Worm (Caenorhabditis elegans) whole organism, young adult: ENCODE measurements around the gene ZK1307.2.

ENCODE experiments used
- B0019.2 ChIP-seq: fragments of 200-800 bp; sonication (Bioruptor generic); conservative IDR thresholded peaks from 2 replicates; pipeline ENCODE4 v1.3.6; 2022; ENCODE audit warnings: missing genetic modification reagents, missing genetic modification characterization, missing compliant biosample characterization
- C17E4.6 ChIP-seq: fragments of 200-800 bp; sonication (Bioruptor generic); IDR thresholded peaks from 2 replicates; pipeline ENCODE4 v1.3.6; 2022; ENCODE audit warnings: missing genetic modification reagents, missing genetic modification characterization, missing compliant biosample characterization
- D2030.7 ChIP-seq: fragments of 200-800 bp; sonication (Bioruptor generic); IDR thresholded peaks from 2 replicates; pipeline ENCODE4 v1.3.6; 2022; ENCODE audit warnings: missing genetic modification reagents, missing genetic modification characterization, missing compliant biosample characterization
- F37B4.10 ChIP-seq: fragments of 200-800 bp; sonication (Bioruptor generic); IDR thresholded peaks from 2 replicates; pipeline ENCODE4 v1.3.6; 2022; ENCODE audit warnings: missing genetic modification characterization, missing compliant biosample characterization
- F52B5.7 ChIP-seq: sonication (generic microtip); optimal IDR thresholded peaks from 2 replicates; lab custom pipeline; 2016; ENCODE audit warnings: mild to moderate bottlenecking, missing genetic modification characterization, missing compliant biosample characterization
- F55B11.4 ChIP-seq: sonication (generic microtip); optimal IDR thresholded peaks from 2 replicates; lab custom pipeline; 2016; ENCODE audit warnings: missing compliant biosample characterization, missing genetic modification characterization, borderline replicate concordance; ENCODE audit not compliant: insufficient read depth
- F57A8.1 ChIP-seq: fragments of 200-800 bp; sonication (Bioruptor generic); optimal IDR thresholded peaks from 2 replicates; lab custom pipeline; 2018; ENCODE audit warnings: mild to moderate bottlenecking, missing genetic modification characterization, moderate library complexity, missing compliant biosample characterization
- akir-1 ChIP-seq: fragments of 200-800 bp; sonication (Bioruptor generic); optimal IDR thresholded peaks from 2 replicates; lab custom pipeline; 2018; ENCODE audit warnings: mild to moderate bottlenecking, missing genetic modification characterization, moderate library complexity, missing compliant biosample characterization
- atf-7 ChIP-seq: sonication (generic microtip); optimal IDR thresholded peaks from 2 replicates; lab custom pipeline; 2017; ENCODE audit warnings: mild to moderate bottlenecking, missing genetic modification characterization, missing compliant biosample characterization
- athp-1 ChIP-seq: sonication (generic microtip); optimal IDR thresholded peaks from 2 replicates; lab custom pipeline; 2017; ENCODE audit warnings: mild to moderate bottlenecking, missing genetic modification characterization, missing compliant biosample characterization
- attf-3 ChIP-seq: fragments of 200-800 bp; sonication (Bioruptor generic); conservative IDR thresholded peaks from 2 replicates; pipeline ENCODE4 v1.3.6; 2022; ENCODE audit warnings: missing genetic modification reagents, missing genetic modification characterization, missing compliant biosample characterization
- cebp-2 ChIP-seq: fragments of 200-800 bp; sonication (Bioruptor generic); IDR thresholded peaks from 2 replicates; pipeline ENCODE4 v1.3.6; 2022; ENCODE audit warnings: missing genetic modification characterization, missing compliant biosample characterization
- ceh-100 ChIP-seq: fragments of 200-800 bp; sonication (Bioruptor generic); IDR thresholded peaks from 2 replicates; pipeline ENCODE4 v1.3.6; 2022; ENCODE audit warnings: missing genetic modification reagents, missing genetic modification characterization, missing compliant biosample characterization
- ceh-58 ChIP-seq: fragments of 200-800 bp; sonication (Bioruptor generic); IDR thresholded peaks from 2 replicates; pipeline ENCODE4 v1.3.6; 2022; ENCODE audit warnings: missing genetic modification characterization, missing compliant biosample characterization
- die-1 ChIP-seq: sonication (generic microtip); optimal IDR thresholded peaks from 2 replicates; lab custom pipeline; 2016; ENCODE audit warnings: missing genotype, mild to moderate bottlenecking, missing genetic modification characterization, missing compliant biosample characterization
- dpff-1 ChIP-seq: sonication (generic microtip); optimal IDR thresholded peaks from 2 replicates; lab custom pipeline; 2017; ENCODE audit warnings: mild to moderate bottlenecking, missing genetic modification characterization, missing compliant biosample characterization
- ekl-4 ChIP-seq: fragments of 200-800 bp; sonication (Bioruptor generic); IDR thresholded peaks from 2 replicates; pipeline ENCODE4 v1.3.6; 2022; ENCODE audit warnings: missing genetic modification reagents, missing genetic modification characterization, missing compliant biosample characterization
- gei-17 ChIP-seq: fragments of 200-800 bp; sonication (Bioruptor generic); optimal IDR thresholded peaks from 2 replicates; lab custom pipeline; 2018; ENCODE audit warnings: mild to moderate bottlenecking, missing genetic modification characterization, missing compliant biosample characterization
- hmg-20 ChIP-seq: fragments of 200-800 bp; sonication (Bioruptor generic); IDR thresholded peaks from 2 replicates; pipeline ENCODE4 v1.3.6; 2022; ENCODE audit warnings: missing genetic modification reagents, missing genetic modification characterization, missing compliant biosample characterization
- hsf-1 ChIP-seq: fragments of 200-800 bp; sonication (Bioruptor generic); IDR thresholded peaks from 2 replicates; pipeline ENCODE4 v1.3.6; 2022; ENCODE audit warnings: missing genetic modification reagents, missing genetic modification characterization, missing compliant biosample characterization
- lag-1 ChIP-seq: fragments of 200-800 bp; sonication (Bioruptor generic); IDR thresholded peaks from 2 replicates; pipeline ENCODE4 v1.3.6; 2022; ENCODE audit warnings: missing genetic modification reagents, missing genetic modification characterization, missing compliant biosample characterization
- let-607 ChIP-seq, 2 experiments: fragments of 200-800 bp in 1 of 2; sonication (Bioruptor generic) in 1 of 2; sonication (generic microtip) in 1 of 2; optimal IDR thresholded peaks; 2 replicates each; lab custom pipeline; 2016 to 2018; ENCODE audit warnings: mild to moderate bottlenecking in 2 of 2, missing compliant biosample characterization in 2 of 2, missing genetic modification characterization in 2 of 2, moderate library complexity in 2 of 2, missing genotype in 1 of 2
- lin-54 ChIP-seq: fragments of 200-800 bp; sonication (Bioruptor generic); optimal IDR thresholded peaks from 2 replicates; lab custom pipeline; 2018; ENCODE audit warnings: mild to moderate bottlenecking, missing genetic modification characterization, missing compliant biosample characterization
- lsy-27 ChIP-seq: sonication (generic microtip); optimal IDR thresholded peaks from 2 replicates; lab custom pipeline; 2017; ENCODE audit warnings: missing genetic modification characterization, mild to moderate bottlenecking, missing compliant biosample characterization, antibody characterized with exemption, missing genotype, borderline replicate concordance; ENCODE audit not compliant: insufficient read depth
- madf-6 ChIP-seq: fragments of 200-800 bp; sonication (Bioruptor generic); IDR thresholded peaks from 2 replicates; pipeline ENCODE4 v1.3.6; 2022; ENCODE audit warnings: missing genetic modification reagents, missing genetic modification characterization, missing compliant biosample characterization
- madf-8 ChIP-seq: fragments of 200-800 bp; sonication (Bioruptor generic); conservative IDR thresholded peaks from 2 replicates; pipeline ENCODE4 v1.3.6; 2022; ENCODE audit warnings: missing genetic modification reagents, missing genetic modification characterization, missing compliant biosample characterization
- mes-4 ChIP-seq: sonication (generic microtip); optimal IDR thresholded peaks from 2 replicates; lab custom pipeline; 2016; ENCODE audit warnings: missing genotype, missing genetic modification characterization, missing compliant biosample characterization
- nhr-27 ChIP-seq: fragments of 200-800 bp; sonication (Bioruptor generic); optimal IDR thresholded peaks from 2 replicates; lab custom pipeline; 2018; ENCODE audit warnings: mild to moderate bottlenecking, missing genetic modification characterization, moderate library complexity, missing compliant biosample characterization
- nhr-80 ChIP-seq: sonication (generic microtip); optimal IDR thresholded peaks from 2 replicates; lab custom pipeline; 2016; ENCODE audit warnings: missing genetic modification characterization, missing compliant biosample characterization
- nhr-90 ChIP-seq: sonication (generic microtip); optimal IDR thresholded peaks from 2 replicates; lab custom pipeline; 2016; ENCODE audit warnings: missing genotype, mild to moderate bottlenecking, missing genetic modification characterization, missing compliant biosample characterization
- pha-4 ChIP-seq: fragments of 150-350 bp; sonication (generic microtip); optimal IDR thresholded peaks from 2 replicates; lab custom pipeline; 2014; ENCODE audit warnings: missing biosample characterization, missing genetic modification reagents, missing genetic modification characterization
- rcor-1 ChIP-seq: fragments of 200-800 bp; sonication (Bioruptor generic); IDR thresholded peaks from 2 replicates; pipeline ENCODE4 v1.3.6; 2022; ENCODE audit warnings: missing genetic modification reagents, missing genetic modification characterization, missing compliant biosample characterization
- snpc-1.3 ChIP-seq: sonication (generic microtip); optimal IDR thresholded peaks from 2 replicates; lab custom pipeline; 2017; ENCODE audit warnings: missing genetic modification characterization, mild to moderate bottlenecking, missing compliant biosample characterization, antibody characterized with exemption, moderate library complexity, missing genotype, missing genetic modification reagents; ENCODE audit not compliant: insufficient read depth
- ztf-3 ChIP-seq: fragments of 200-800 bp; sonication (Bioruptor generic); optimal IDR thresholded peaks from 2 replicates; lab custom pipeline; 2018; ENCODE audit warnings: mild to moderate bottlenecking, missing genetic modification characterization, missing compliant biosample characterization
- ztf-6 ChIP-seq: fragments of 200-800 bp; sonication (Bioruptor generic); IDR thresholded peaks from 2 replicates; pipeline ENCODE4 v1.3.6; 2022; ENCODE audit warnings: missing genetic modification reagents, missing genetic modification characterization, missing compliant biosample characterization

Gene ZK1307.2

DNA sequence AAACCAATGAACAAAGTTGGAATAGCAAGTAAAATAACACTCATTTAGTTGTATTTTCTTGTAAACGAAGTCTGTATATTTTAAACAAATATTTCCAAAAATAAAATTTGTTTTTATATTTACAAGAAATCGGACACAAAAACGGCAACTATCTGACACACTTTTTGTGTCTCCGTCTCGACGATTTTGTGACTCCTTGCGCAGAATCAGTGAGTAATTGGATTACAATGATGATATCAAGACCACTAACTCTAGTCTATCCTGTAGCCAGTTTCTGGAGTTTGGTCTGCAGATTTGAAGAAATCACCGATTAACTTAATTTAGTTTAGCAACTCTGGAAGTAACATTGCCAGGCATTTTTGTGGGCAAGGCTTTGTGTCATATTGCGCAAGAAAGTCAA, 9.0 kb upstream of the ZK1307.2 start, which contains the start of gene cyp-13A10:
cyp-13A10 (minus strand) TSS at position 88 of the 400 bp plus-strand sequence.
- TF ChIP-seq snpc-1.3 (tag; lab: Kevin White, UChicago) (no peak), gei-17 (GFP tag; lab: Kevin White, UChicago) (no peak), nhr-27 (no peak)

- TF ChIP-seq attf-3 (GFP tag; lab: Robert Waterston, UW) (no peak), athp-1 (no peak), ceh-58 (no peak), pha-4 (tag; lab: Kevin White, UChicago) (no peak), B0019.2 (no peak), ceh-100 (GFP tag; lab: Robert Waterston, UW) (no peak), F57A8.1 (GFP tag; lab: Kevin White, UChicago) (no peak), die-1 (tag; lab: Kevin White, UChicago) (no peak), cebp-2 (GFP tag; lab: Robert Waterston, UW) (no peak), lin-54 (GFP tag; lab: Kevin White, UChicago) (no peak), ekl-4 (no peak), lsy-27 (tag; lab: Kevin White, UChicago) (no peak), akir-1 (GFP tag; lab: Kevin White, UChicago) (no peak), snpc-1.3 (tag; lab: Kevin White, UChicago) (no peak), dpff-1 (tag; lab: Kevin White, UChicago) (no peak)
These were observed 8.4 kb upstream of the ZK1307.2 start for ce11 chrII:9662160-9662559.

- TF ChIP-seq lag-1 (GFP tag; lab: Robert Waterston, UW) (no peak), rcor-1 (GFP tag; lab: Robert Waterston, UW) (no peak), F52B5.7 (tag; lab: Kevin White, UChicago) (no peak), nhr-80 (tag; lab: Kevin White, UChicago) (peak; percentile 56), nhr-27 (no peak), atf-7 (no peak), D2030.7 (GFP tag; lab: Robert Waterston, UW) (no peak), madf-8 (no peak)
These were observed 6.6 kb upstream of the ZK1307.2 start, which contains the start of gene ZK1320.3 for ce11 chrII:9660379-9660778. Gene ZK1320.3 (minus strand): TSS chrII:9660419.

- peak; percentile 48 for TF ChIP-seq nhr-80 (tag; lab: Kevin White, UChicago)
- no peak for TF ChIP-seq hsf-1 (GFP tag; lab: Robert Waterston, UW)
- TF ChIP-seq ztf-6 (GFP tag; lab: Robert Waterston, UW): no peak
- no peak for TF ChIP-seq hmg-20 (GFP tag; lab: Robert Waterston, UW)
- no peak for TF ChIP-seq atf-7
- no peak for TF ChIP-seq lsy-27 (tag; lab: Kevin White, UChicago)
- no peak for TF ChIP-seq nhr-90 (tag; lab: Kevin White, UChicago)
- TF ChIP-seq F55B11.4 (tag; lab: Kevin White, UChicago): no peak
- peak in 1 of 2 experiments; percentile 7 for TF ChIP-seq let-607 (tag; optimal IDR thresholded peaks at IDR 0.05; lab: Kevin White, UChicago)
- no peak for TF ChIP-seq C17E4.6 (GFP tag; lab: Robert Waterston, UW)
- TF ChIP-seq mes-4 (tag; lab: Kevin White, UChicago): no peak
- TF ChIP-seq madf-6 (GFP tag; lab: Robert Waterston, UW): no peak
- no peak for TF ChIP-seq F37B4.10 (GFP tag; lab: Robert Waterston, UW)
- TF ChIP-seq cebp-2 (GFP tag; lab: Robert Waterston, UW): no peak
- TF ChIP-seq ekl-4: no peak
- TF ChIP-seq ztf-3 (GFP tag; lab: Kevin White, UChicago): no peak
These were observed 5.2 kb upstream of the ZK1307.2 start, which contains the start of gene ZK1320.2 for ce11 chrII:9658915-9659314. Gene ZK1320.2 (minus strand): TSS chrII:9659002.
